Worm (Caenorhabditis elegans): ENCODE data around the gene cng-3.

Gene cng-3

ce11 chrIV:9524849-9525460, 44.1 kb upstream of the cng-3 start, which contains the start of gene ndua-5:
TSS of gene ndua-5 (minus strand) at chrIV:9524899.
- TF ChIP-seq nhr-232 (tag; optimal IDR thresholded peaks at IDR 0.05) (no peak), pag-3 (tag; optimal IDR thresholded peaks at IDR 0.05; ENCODE audit: borderline replicate concordance) (no peak), rnt-1 (tag; optimal IDR thresholded peaks at IDR 0.05) (no peak), ceh-48 (tag; optimal IDR thresholded peaks at IDR 0.05) (no peak), C08G9.2 (tag; optimal IDR thresholded peaks at IDR 0.05) (no peak), unc-42 (tag; optimal IDR thresholded peaks at IDR 0.05) (peak; percentile 60)

ce11 chrIV:9523139-9523538, 42.3 kb upstream of the cng-3 start:
- TF ChIP-seq ceh-6 (GFP tag; optimal IDR thresholded peaks at IDR 0.05) (no peak), ceh-31 (tag; optimal IDR thresholded peaks at IDR 0.05) (peak; percentile 52)

ce11 chrIV:9520629-9521028, 39.8 kb upstream of the cng-3 start:
- peak; percentile 52 for TF ChIP-seq elt-2 (tag; optimal IDR thresholded peaks at IDR 0.05)
- TF ChIP-seq rnt-1 (tag; optimal IDR thresholded peaks at IDR 0.05) = no peak

- TF ChIP-seq hlh-15 (tag; optimal IDR thresholded peaks at IDR 0.05) (no peak), ceh-2 (tag; optimal IDR thresholded peaks at IDR 0.05) (no peak), Y22D7AL.16 (tag; optimal IDR thresholded peaks at IDR 0.05) (no peak), unc-55 (GFP tag; optimal IDR thresholded peaks at IDR 0.05) (no peak), nhr-232 (tag; optimal IDR thresholded peaks at IDR 0.05) (no peak), ceh-6 (GFP tag; optimal IDR thresholded peaks at IDR 0.05) (no peak), che-1 (tag; optimal IDR thresholded peaks at IDR 0.05) (no peak), hlh-8 (tag; optimal IDR thresholded peaks at IDR 0.05) (no peak), ceh-14 (tag; optimal IDR thresholded peaks at IDR 0.05) (no peak), unc-86 (tag; optimal IDR thresholded peaks at IDR 0.05) (no peak), C38D4.7 (GFP tag; optimal IDR thresholded peaks at IDR 0.05) (no peak), zip-5 (tag; optimal IDR thresholded peaks at IDR 0.05) (no peak), tbx-2 (tag; optimal IDR thresholded peaks at IDR 0.05) (no peak), lim-6 (tag; optimal IDR thresholded peaks at IDR 0.05) (no peak), gmeb-2 (tag; optimal IDR thresholded peaks at IDR 0.05) (no peak), ets-4 (tag; optimal IDR thresholded peaks at IDR 0.05) (no peak), ceh-19 (GFP tag; optimal IDR thresholded peaks at IDR 0.05) (no peak), ceh-45 (GFP tag; IDR thresholded peaks at IDR 0.05) (no peak)
Measured at ce11 chrIV:9518608-9519007, 37.8 kb upstream of the cng-3 start, which contains the start of gene nlp-35. TSS of gene nlp-35 (minus strand) at chrIV:9518926.

- TF ChIP-seq unc-3 (GFP tag; conservative IDR thresholded peaks at IDR 0.05) (no peak), unc-3 (tag; optimal IDR thresholded peaks at IDR 0.05) (no peak), Y22D7AL.16 (tag; optimal IDR thresholded peaks at IDR 0.05) (no peak), ceh-22 (tag; optimal IDR thresholded peaks at IDR 0.05) (no peak), syd-9 (tag; optimal IDR thresholded peaks at IDR 0.05) (no peak), ceh-18 (tag; optimal IDR thresholded peaks at IDR 0.05) (no peak), elt-4 (tag; optimal IDR thresholded peaks at IDR 0.05) (no peak), K02D7.2 (tag; optimal IDR thresholded peaks at IDR 0.05) (no peak), dmd-4 (tag; optimal IDR thresholded peaks at IDR 0.05; ENCODE audit: borderline replicate concordance) (no peak), ceh-24 (tag; optimal IDR thresholded peaks at IDR 0.05) (no peak)
Measured at ce11 chrIV:9516831-9517230, 36.0 kb upstream of the cng-3 start, which contains the start of gene C33A12.19. TSS of gene C33A12.19 (plus strand) at chrIV:9516999.

- TF ChIP-seq nfya-1 (tag; optimal IDR thresholded peaks at IDR 0.05) (no peak), npax-4 (tag; optimal IDR thresholded peaks at IDR 0.05) (no peak), ets-4 (tag; optimal IDR thresholded peaks at IDR 0.05) (no peak), ceh-19 (GFP tag; optimal IDR thresholded peaks at IDR 0.05) (no peak), ceh-34 (tag; optimal IDR thresholded peaks at IDR 0.05) (no peak), K09A11.1 (tag; optimal IDR thresholded peaks at IDR 0.05; ENCODE audit: insufficient read depth) (no peak), nhr-232 (tag; optimal IDR thresholded peaks at IDR 0.05) (no peak), ceh-31 (tag; optimal IDR thresholded peaks at IDR 0.05) (no peak), hlh-8 (tag; optimal IDR thresholded peaks at IDR 0.05) (no peak), ceh-30 (tag; optimal IDR thresholded peaks at IDR 0.05) (no peak), sdc-2 (tag; optimal IDR thresholded peaks at IDR 0.05) (no peak), fax-1 (tag; optimal IDR thresholded peaks at IDR 0.05) (no peak), lin-11 (tag; optimal IDR thresholded peaks at IDR 0.05) (no peak), unc-86 (tag; optimal IDR thresholded peaks at IDR 0.05) (no peak), sox-2 (GFP tag; IDR thresholded peaks at IDR 0.05) (no peak), C38D4.7 (GFP tag; optimal IDR thresholded peaks at IDR 0.05) (no peak), tbx-7 (tag; optimal IDR thresholded peaks at IDR 0.05) (no peak)
Measured at ce11 chrIV:9514132-9514531, 33.3 kb upstream of the cng-3 start.

All from whole organism, late embryonic.